Worm (Caenorhabditis elegans): ENCODE data around the gene D1014.6.

The D1014.6 gene

ce11 chrV:8099306-8099705 is 21.7 kb upstream of the D1014.6 start, which contains the start of gene sdz-23:
sdz-23 (plus strand) TSS chrV:8099606.
- TF ChIP-seq med-1 (GFP tag; optimal IDR thresholded peaks at IDR 0.05; ENCODE audit: insufficient read depth) = no peak
- no peak for TF ChIP-seq ztf-29 (GFP tag; IDR thresholded peaks at IDR 0.05)
- no peak for TF ChIP-seq klf-2 (GFP tag; conservative IDR thresholded peaks at IDR 0.05)
- no peak for TF ChIP-seq tab-1 (GFP tag; IDR thresholded peaks at IDR 0.05)
- no peak for TF ChIP-seq cog-1 (tag; optimal IDR thresholded peaks at IDR 0.05)
- no peak for TF ChIP-seq ztf-23 (GFP tag; IDR thresholded peaks at IDR 0.05)
- no peak for TF ChIP-seq ref-1 (GFP tag; conservative IDR thresholded peaks at IDR 0.05)
- no peak for TF ChIP-seq flt-1 (GFP tag; IDR thresholded peaks at IDR 0.05)
- TF ChIP-seq T22C8.4 (GFP tag; IDR thresholded peaks at IDR 0.05) = no peak

ce11 chrV:8102960-8103359 is 18.0 kb upstream of the D1014.6 start, which contains the start of gene str-90:
str-90 (plus strand) TSS chrV:8103260.
- TF ChIP-seq T22C8.4 (GFP tag; IDR thresholded peaks at IDR 0.05) (no peak), ztf-23 (GFP tag; IDR thresholded peaks at IDR 0.05) (no peak), flt-1 (GFP tag; IDR thresholded peaks at IDR 0.05) (no peak), med-1 (GFP tag; optimal IDR thresholded peaks at IDR 0.05; ENCODE audit: insufficient read depth) (no peak), klf-2 (GFP tag; conservative IDR thresholded peaks at IDR 0.05) (no peak), tab-1 (GFP tag; IDR thresholded peaks at IDR 0.05) (no peak), cog-1 (tag; optimal IDR thresholded peaks at IDR 0.05) (no peak), ztf-29 (GFP tag; IDR thresholded peaks at IDR 0.05) (no peak), ref-1 (GFP tag; conservative IDR thresholded peaks at IDR 0.05) (no peak)

- TF ChIP-seq cog-1 (tag; optimal IDR thresholded peaks at IDR 0.05) = no peak
- TF ChIP-seq ztf-23 (GFP tag; IDR thresholded peaks at IDR 0.05) = no peak
- TF ChIP-seq T22C8.4 (GFP tag; IDR thresholded peaks at IDR 0.05) = no peak
Observed at ce11 chrV:8104473-8104872, 16.5 kb upstream of the D1014.6 start, which contains the start of gene srlf-16. srlf-16 (plus strand) TSS chrV:8104773.

- TF ChIP-seq klf-2 (GFP tag; conservative IDR thresholded peaks at IDR 0.05) = no peak
Observed at ce11 chrV:8108670-8109069, 12.3 kb upstream of the D1014.6 start, which contains the start of gene myo-5. myo-5 (plus strand) TSS chrV:8108970.

ce11 chrV:8110816-8111215 is 10.2 kb upstream of the D1014.6 start:
- TF ChIP-seq flt-1 (GFP tag; IDR thresholded peaks at IDR 0.05) (no peak), ztf-23 (GFP tag; IDR thresholded peaks at IDR 0.05) (no peak), med-1 (GFP tag; optimal IDR thresholded peaks at IDR 0.05; ENCODE audit: insufficient read depth) (no peak), tab-1 (GFP tag; IDR thresholded peaks at IDR 0.05) (no peak), cog-1 (tag; optimal IDR thresholded peaks at IDR 0.05) (no peak), ref-1 (GFP tag; conservative IDR thresholded peaks at IDR 0.05) (no peak), klf-2 (GFP tag; conservative IDR thresholded peaks at IDR 0.05) (no peak)

- no peak for TF ChIP-seq ztf-29 (GFP tag; IDR thresholded peaks at IDR 0.05)
- TF ChIP-seq flt-1 (GFP tag; IDR thresholded peaks at IDR 0.05) = no peak
- TF ChIP-seq tab-1 (GFP tag; IDR thresholded peaks at IDR 0.05) = no peak
- no peak for TF ChIP-seq med-1 (GFP tag; optimal IDR thresholded peaks at IDR 0.05; ENCODE audit: insufficient read depth)
- no peak for TF ChIP-seq cog-1 (tag; optimal IDR thresholded peaks at IDR 0.05)
- TF ChIP-seq T22C8.4 (GFP tag; IDR thresholded peaks at IDR 0.05) = no peak
- no peak for TF ChIP-seq ref-1 (GFP tag; conservative IDR thresholded peaks at IDR 0.05)
Observed at ce11 chrV:8114542-8114941, 6.4 kb upstream of the D1014.6 start.

ce11 chrV:8117964-8118363 is 3.0 kb upstream of the D1014.6 start, which contains the start of gene D1014.7:
D1014.7 (plus strand) TSS chrV:8118264.
- TF ChIP-seq klf-2 (GFP tag; conservative IDR thresholded peaks at IDR 0.05) (no peak), tab-1 (GFP tag; IDR thresholded peaks at IDR 0.05) (no peak), flt-1 (GFP tag; IDR thresholded peaks at IDR 0.05) (no peak), ztf-29 (GFP tag; IDR thresholded peaks at IDR 0.05) (no peak), T22C8.4 (GFP tag; IDR thresholded peaks at IDR 0.05) (no peak), ref-1 (GFP tag; conservative IDR thresholded peaks at IDR 0.05) (no peak), ztf-23 (GFP tag; IDR thresholded peaks at IDR 0.05) (no peak), med-1 (GFP tag; optimal IDR thresholded peaks at IDR 0.05; ENCODE audit: insufficient read depth) (no peak), cog-1 (tag; optimal IDR thresholded peaks at IDR 0.05) (no peak)

ce11 chrV:8123384-8123783 is 2.4 kb downstream of the D1014.6 start, which contains the start of gene D1014.5:
D1014.5 (plus strand) TSS chrV:8123684.
- TF ChIP-seq med-1 (GFP tag; optimal IDR thresholded peaks at IDR 0.05; ENCODE audit: insufficient read depth) = no peak
- TF ChIP-seq cog-1 (tag; optimal IDR thresholded peaks at IDR 0.05) = no peak
- TF ChIP-seq klf-2 (GFP tag; conservative IDR thresholded peaks at IDR 0.05) = no peak
- TF ChIP-seq ref-1 (GFP tag; conservative IDR thresholded peaks at IDR 0.05) = no peak
- no peak for TF ChIP-seq T22C8.4 (GFP tag; IDR thresholded peaks at IDR 0.05)
- TF ChIP-seq ztf-29 (GFP tag; IDR thresholded peaks at IDR 0.05) = no peak
- no peak for TF ChIP-seq ztf-23 (GFP tag; IDR thresholded peaks at IDR 0.05)
- no peak for TF ChIP-seq flt-1 (GFP tag; IDR thresholded peaks at IDR 0.05)

ce11 chrV:8129252-8129651 is 8.3 kb downstream of the D1014.6 start, which contains the start of gene spr-1:
spr-1 (minus strand) TSS chrV:8129352.
- TF ChIP-seq tab-1 (GFP tag; IDR thresholded peaks at IDR 0.05) (no peak), T22C8.4 (GFP tag; IDR thresholded peaks at IDR 0.05) (no peak), ztf-29 (GFP tag; IDR thresholded peaks at IDR 0.05) (no peak)

- no peak for TF ChIP-seq klf-2 (GFP tag; conservative IDR thresholded peaks at IDR 0.05)
- TF ChIP-seq med-1 (GFP tag; optimal IDR thresholded peaks at IDR 0.05; ENCODE audit: insufficient read depth) = no peak
- TF ChIP-seq ztf-29 (GFP tag; IDR thresholded peaks at IDR 0.05) = no peak
- TF ChIP-seq cog-1 (tag; optimal IDR thresholded peaks at IDR 0.05) = no peak
- TF ChIP-seq ztf-23 (GFP tag; IDR thresholded peaks at IDR 0.05) = no peak
- no peak for TF ChIP-seq ref-1 (GFP tag; conservative IDR thresholded peaks at IDR 0.05)
- TF ChIP-seq tab-1 (GFP tag; IDR thresholded peaks at IDR 0.05) = no peak
- no peak for TF ChIP-seq T22C8.4 (GFP tag; IDR thresholded peaks at IDR 0.05)
- no peak for TF ChIP-seq flt-1 (GFP tag; IDR thresholded peaks at IDR 0.05)
Observed at ce11 chrV:8129719-8130118, 8.8 kb downstream of the D1014.6 start.
